Worm (Caenorhabditis elegans) whole organism, L4/young adult: ENCODE data around the gene K07H8.8.

Source experiments
- W03F9.2 ChIP-seq: fragments of 150-350 bp; optimal IDR thresholded peaks from 2 replicates; lab custom pipeline; 2014; ENCODE audit warnings: missing biosample characterization, missing genetic modification characterization
- him-1 ChIP-seq: sonication (generic microtip); optimal IDR thresholded peaks from 2 replicates; lab custom pipeline; 2016; ENCODE audit warnings: missing genotype, missing genetic modification reagents, missing genetic modification characterization, missing compliant biosample characterization

DNA sequence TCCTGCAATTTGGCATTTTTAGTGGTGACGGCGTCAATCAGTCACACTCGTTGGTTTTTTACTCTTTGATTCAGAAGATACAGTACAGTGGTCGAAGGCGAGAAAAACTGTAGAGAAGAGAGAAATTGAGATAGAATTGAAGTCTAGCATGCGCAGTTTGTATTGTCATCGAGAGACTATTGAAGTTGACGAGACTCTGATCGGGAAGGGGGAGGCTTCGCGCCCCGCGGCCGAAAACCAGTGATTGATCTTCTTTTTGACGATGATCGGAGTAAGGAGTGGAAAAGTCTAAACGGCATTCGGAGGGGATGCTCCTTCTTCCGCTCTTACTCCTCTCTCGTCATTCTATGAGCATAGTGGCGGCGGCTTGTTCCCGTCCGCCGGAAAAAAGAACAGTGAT, 33.7 kb upstream of the K07H8.8 start:
- TF ChIP-seq him-1 (tag; lab: Kevin White, UChicago), result no peak
- no peak for TF ChIP-seq W03F9.2
